Fruit fly (Drosophila melanogaster) whole organism, wandering third instar larva: ENCODE results near the gene CG10793.
A peak's percentile ranks its signal among the peaks of the same experiment; 100 is the strongest.

Experiments used
- Myc ChIP-seq: fragments of >200 bp; optimal IDR thresholded peaks from 2 replicates; lab custom pipeline; 2017
- Sp1 ChIP-seq: fragments of 200-800 bp; sonication (Bioruptor generic); optimal IDR thresholded peaks from 3 replicates; lab custom pipeline; 2019; ENCODE audit warnings: missing biosample characterization, mild to moderate bottlenecking, missing genetic modification characterization, moderate library complexity

CG10793 gene

dm6 chrX:3265828-3266227, 50.4 kb downstream of the CG10793 start:
- TF ChIP-seq Sp1 (GFP tag; lab: Kevin White, UChicago) (peak; percentile 15), Myc (lab: Kevin White, UChicago) (no peak)
